Worm (Caenorhabditis elegans): ENCODE results near the gene T01C8.3.

ce11 chrX:16786021-16786488, 3.0 kb upstream of the T01C8.3 start, which contains the start of gene T01C8.2:
- TF ChIP-seq dao-5 (tag; optimal IDR thresholded peaks at IDR 0.05) (no peak), W03F9.2 (tag; optimal IDR thresholded peaks at IDR 0.05) (no peak), him-1 (tag; optimal IDR thresholded peaks at IDR 0.05) (no peak)

Measured in whole organism, L4/young adult.